Fruit fly (Drosophila melanogaster): ENCODE data around the gene Adhr.
A peak's percentile ranks its signal among the peaks of the same experiment; 100 is the strongest.

Gene Adhr

dm6 chr2L:14642090-14642632 is 26.8 kb downstream of the Adhr start (continued):
- no peak for TF ChIP-seq pan (optimal IDR thresholded peaks at IDR 0.05)
- TF ChIP-seq pan (GFP tag; optimal IDR thresholded peaks at IDR 0.05 in 1 of 2, IDR thresholded peaks at IDR 0.05 in 1 of 2) = no peak
- TF ChIP-seq CG4404 (GFP tag; IDR thresholded peaks at IDR 0.05) = no peak
- TF ChIP-seq HLHmδ (GFP tag; optimal IDR thresholded peaks at IDR 0.05) = peak; percentile 46
- no peak for TF ChIP-seq CG9817 (tag; optimal IDR thresholded peaks at IDR 0.05)
- TF ChIP-seq Lhr (GFP tag; optimal IDR thresholded peaks at IDR 0.05) = no peak
- no peak for TF ChIP-seq MESR4 (GFP tag; optimal IDR thresholded peaks at IDR 0.05)
- no peak for TF ChIP-seq NfI (GFP tag; optimal IDR thresholded peaks at IDR 0.05)
- TF ChIP-seq CG2199 (GFP tag; IDR thresholded peaks at IDR 0.05) = peak; percentile 63; the same call in 1 of the 3 replicates
- no peak for TF ChIP-seq Sox100B (GFP tag; optimal IDR thresholded peaks at IDR 0.05)
- peak; percentile 6; the same call in 1 of the 3 replicates for TF ChIP-seq row (GFP tag; IDR thresholded peaks at IDR 0.05)
- TF ChIP-seq crol (GFP tag; IDR thresholded peaks at IDR 0.05) = peak; percentile 95
- TF ChIP-seq H15 (GFP tag; IDR thresholded peaks at IDR 0.05) = no peak
- TF ChIP-seq CG16779 (GFP tag; IDR thresholded peaks at IDR 0.05) = no peak
- no peak for TF ChIP-seq CG11723 (GFP tag; optimal IDR thresholded peaks at IDR 0.05)
- TF ChIP-seq CG11093 (GFP tag; IDR thresholded peaks at IDR 0.05) = no peak
- TF ChIP-seq Hr39 (optimal IDR thresholded peaks at IDR 0.05) = no peak
- no peak for TF ChIP-seq CG12299 (tag; optimal IDR thresholded peaks at IDR 0.05)
- no peak for TF ChIP-seq Sin3A (optimal IDR thresholded peaks at IDR 0.05)
- TF ChIP-seq HLH3B (GFP tag; IDR thresholded peaks at IDR 0.05) = 0 out of 2 replicates have a peak, but pooled peaks have one; percentile 6
- TF ChIP-seq CG18011 (GFP tag; optimal IDR thresholded peaks at IDR 0.05) = no peak
- TF ChIP-seq CG2129 (GFP tag; IDR thresholded peaks at IDR 0.05; ENCODE audit: partially characterized antibody) = no peak
- TF ChIP-seq inv (GFP tag; IDR thresholded peaks at IDR 0.05; ENCODE audit: partially characterized antibody) = no peak
- no peak for TF ChIP-seq CG14014 (GFP tag; IDR thresholded peaks at IDR 0.05)
- no peak for TF ChIP-seq CG1529 (GFP tag; optimal IDR thresholded peaks at IDR 0.05)
- no peak for TF ChIP-seq dpn (GFP tag; optimal IDR thresholded peaks at IDR 0.05)
- TF ChIP-seq CG6689 (GFP tag; IDR thresholded peaks at IDR 0.05) = no peak
- no peak for TF ChIP-seq Mes4 (GFP tag; optimal IDR thresholded peaks at IDR 0.05)
- no peak for TF ChIP-seq CG3838 (GFP tag; optimal IDR thresholded peaks at IDR 0.05)
- TF ChIP-seq Dip2 (GFP tag; IDR thresholded peaks at IDR 0.05) = no peak
- TF ChIP-seq ato (GFP tag; IDR thresholded peaks at IDR 0.05; ENCODE audit: partially characterized antibody) = no peak
- no peak for TF ChIP-seq HmgZ (tag; optimal IDR thresholded peaks at IDR 0.05)
- TF ChIP-seq Tbp (GFP tag; optimal IDR thresholded peaks at IDR 0.05) = no peak
- TF ChIP-seq slp2 (GFP tag; optimal IDR thresholded peaks at IDR 0.05) = no peak
- no peak for TF ChIP-seq CG1603 (tag; optimal IDR thresholded peaks at IDR 0.05)
- TF ChIP-seq lmd (GFP tag; IDR thresholded peaks at IDR 0.05) = no peak
- TF ChIP-seq YL-1 (GFP tag; optimal IDR thresholded peaks at IDR 0.05) = no peak
- no peak for TF ChIP-seq kni (GFP tag; optimal IDR thresholded peaks at IDR 0.05)
- no peak for TF ChIP-seq abd-A (tag; optimal IDR thresholded peaks at IDR 0.05)
- TF ChIP-seq HmgD (GFP tag; optimal IDR thresholded peaks at IDR 0.05) = no peak
- no peak for TF ChIP-seq hth (optimal IDR thresholded peaks at IDR 0.05)
- TF ChIP-seq wdn (GFP tag; IDR thresholded peaks at IDR 0.05) = no peak
- TF ChIP-seq ara (GFP tag; IDR thresholded peaks at IDR 0.05) = 0 out of 2 replicates have a peak, but pooled peaks have one; percentile 9
